Worm (Caenorhabditis elegans): Measurements from ENCODE around the gene egl-27.

Gene egl-27

DNA sequence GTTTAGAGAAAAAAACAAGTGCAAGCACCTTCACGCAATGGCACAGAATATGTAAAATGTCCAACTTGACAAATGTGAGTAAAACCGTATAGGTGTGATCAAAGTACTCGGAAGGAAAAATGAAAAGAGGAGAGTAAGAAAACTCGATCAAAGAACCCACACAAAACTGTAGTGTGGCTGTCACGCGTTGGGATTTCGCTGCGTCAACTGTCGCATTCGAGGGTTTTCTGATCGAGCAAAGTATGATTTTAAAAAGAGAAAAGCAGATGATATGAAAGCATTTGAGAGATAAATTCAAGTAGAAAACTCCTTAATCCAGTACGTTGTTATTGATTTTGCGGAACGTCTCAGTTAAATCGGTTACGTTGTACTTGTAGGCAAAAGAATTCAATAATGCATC lies 57.0 kb downstream of the egl-27 start:
- TF ChIP-seq ets-7 (tag; optimal IDR thresholded peaks at IDR 0.05) (no peak), ceh-13 (GFP tag; optimal IDR thresholded peaks at IDR 0.05) (no peak), pes-1 (GFP tag; IDR thresholded peaks at IDR 0.05) (no peak), ama-1 (optimal IDR thresholded peaks at IDR 0.05) (no peak), hmbx-1 (tag; optimal IDR thresholded peaks at IDR 0.05) (no peak), aly-1 (tag; optimal IDR thresholded peaks at IDR 0.05) (no peak), tra-4 (tag; optimal IDR thresholded peaks at IDR 0.05) (no peak), tbx-11 (GFP tag; IDR thresholded peaks at IDR 0.05) (no peak), F13C5.2 (tag; optimal IDR thresholded peaks at IDR 0.05) (no peak), B0310.2 (tag; optimal IDR thresholded peaks at IDR 0.05) (no peak), ceh-36 (tag; optimal IDR thresholded peaks at IDR 0.05) (no peak), flt-1 (GFP tag; IDR thresholded peaks at IDR 0.05) (no peak), tbx-37 (GFP tag; conservative IDR thresholded peaks at IDR 0.05) (no peak), sea-1 (GFP tag; conservative IDR thresholded peaks at IDR 0.05) (no peak)

DNA sequence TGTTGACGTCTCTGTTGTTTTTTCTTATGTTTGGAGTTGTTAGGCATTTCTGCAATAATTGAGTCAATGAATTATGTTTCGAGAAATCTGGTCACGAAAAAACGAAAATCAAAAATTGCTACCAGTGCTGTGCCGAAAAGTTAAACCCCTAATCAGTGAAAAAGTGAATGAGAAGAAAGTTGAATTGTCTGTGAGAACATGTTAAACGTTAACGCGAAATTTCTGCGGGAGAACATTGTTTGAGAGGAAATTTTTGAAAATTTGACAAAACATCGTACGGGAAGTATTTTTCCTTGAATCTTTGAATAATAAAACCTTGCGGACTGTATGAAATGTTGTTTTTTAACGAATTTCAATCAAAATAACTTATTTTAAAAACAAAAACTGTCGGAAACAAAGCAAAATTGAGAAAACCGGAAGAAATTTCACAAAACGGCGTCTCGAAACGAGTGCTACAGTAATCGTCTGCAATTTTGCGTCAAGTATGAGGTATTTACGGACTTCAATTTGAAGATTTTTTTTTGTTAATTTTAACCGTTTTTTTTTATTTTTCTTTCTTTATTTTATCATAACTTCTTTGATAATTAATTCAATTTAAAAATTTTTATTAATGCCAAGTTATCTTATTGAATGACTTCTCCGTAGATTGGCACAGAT lies 58.9 kb downstream of the egl-27 start, which contains the start of gene adal-1:
TSS of gene adal-1 (minus strand) at position 51 of the 657 bp plus-strand sequence.
- no peak for TF ChIP-seq tbx-11 (GFP tag; IDR thresholded peaks at IDR 0.05)
- no peak for TF ChIP-seq B0310.2 (tag; optimal IDR thresholded peaks at IDR 0.05)
- no peak for TF ChIP-seq tra-4 (tag; optimal IDR thresholded peaks at IDR 0.05)
- no peak for TF ChIP-seq ama-1 (optimal IDR thresholded peaks at IDR 0.05)
- no peak for TF ChIP-seq hnd-1 (tag; optimal IDR thresholded peaks at IDR 0.05)
- no peak for TF ChIP-seq ceh-36 (tag; optimal IDR thresholded peaks at IDR 0.05)
- TF ChIP-seq tbx-37 (GFP tag; conservative IDR thresholded peaks at IDR 0.05): no peak
- TF ChIP-seq sea-1 (GFP tag; conservative IDR thresholded peaks at IDR 0.05): no peak
- no peak for TF ChIP-seq ets-7 (tag; optimal IDR thresholded peaks at IDR 0.05)
- TF ChIP-seq scrt-1 (GFP tag; IDR thresholded peaks at IDR 0.05): no peak
- TF ChIP-seq aly-1 (tag; optimal IDR thresholded peaks at IDR 0.05): no peak
- TF ChIP-seq hmbx-1 (tag; optimal IDR thresholded peaks at IDR 0.05): no peak
- TF ChIP-seq ceh-13 (GFP tag; optimal IDR thresholded peaks at IDR 0.05): no peak
- no peak for TF ChIP-seq hmg-4 (GFP tag; optimal IDR thresholded peaks at IDR 0.05)
- no peak for TF ChIP-seq F13C5.2 (tag; optimal IDR thresholded peaks at IDR 0.05)
- TF ChIP-seq pes-1 (GFP tag; IDR thresholded peaks at IDR 0.05): no peak
- TF ChIP-seq flt-1 (GFP tag; IDR thresholded peaks at IDR 0.05): no peak

DNA sequence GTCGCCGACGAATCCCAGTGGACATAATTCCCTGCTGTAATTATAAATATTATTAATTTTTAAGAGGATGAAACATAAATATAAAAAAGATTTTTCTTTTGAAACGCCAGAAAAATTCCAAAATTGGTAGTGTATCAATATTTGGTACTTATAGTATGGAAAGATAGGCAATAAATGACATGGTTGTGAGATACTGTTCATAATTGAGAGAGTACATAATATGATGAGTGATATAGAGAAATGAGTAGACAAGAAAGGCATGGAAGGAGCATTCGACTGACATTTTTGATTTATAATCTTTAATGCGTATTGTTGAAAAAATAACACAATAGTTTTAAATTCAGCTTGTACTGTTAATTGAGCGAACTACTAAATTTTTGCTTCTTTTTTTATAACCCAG lies 62.7 kb downstream of the egl-27 start, which contains the start of gene C44B7.11:
TSS of gene C44B7.11 (minus strand) at position 34 of the 400 bp plus-strand sequence.
- TF ChIP-seq ceh-36 (tag; optimal IDR thresholded peaks at IDR 0.05) (no peak), hnd-1 (tag; optimal IDR thresholded peaks at IDR 0.05) (no peak), tra-4 (tag; optimal IDR thresholded peaks at IDR 0.05) (no peak), ets-7 (tag; optimal IDR thresholded peaks at IDR 0.05) (no peak), scrt-1 (GFP tag; IDR thresholded peaks at IDR 0.05) (no peak), hmg-4 (GFP tag; optimal IDR thresholded peaks at IDR 0.05) (no peak), tbx-11 (GFP tag; IDR thresholded peaks at IDR 0.05) (no peak), flt-1 (GFP tag; IDR thresholded peaks at IDR 0.05) (no peak), tbx-37 (GFP tag; conservative IDR thresholded peaks at IDR 0.05) (no peak), B0310.2 (tag; optimal IDR thresholded peaks at IDR 0.05) (no peak)
